Worm (Caenorhabditis elegans) whole organism, early embryonic: ENCODE measurements around the gene adt-2.

Experiments
- F13C5.2 ChIP-seq: sonication (generic microtip); optimal IDR thresholded peaks from 2 replicates; lab custom pipeline; 2017; ENCODE audit warnings: mild to moderate bottlenecking, missing genetic modification characterization, inconsistent platforms, missing compliant biosample characterization
- aly-1 ChIP-seq: sonication (generic microtip); optimal IDR thresholded peaks from 2 replicates; lab custom pipeline; 2016; ENCODE audit warnings: missing genetic modification characterization, missing compliant biosample characterization
- ama-1 ChIP-seq: fragments of 150-350 bp; optimal IDR thresholded peaks from 2 replicates; lab custom pipeline; 2014
- flt-1 ChIP-seq: fragments of 200-800 bp; sonication (Bioruptor generic); IDR thresholded peaks from 2 replicates; pipeline ENCODE4 v1.3.6; 2022; ENCODE audit warnings: missing genetic modification characterization, missing compliant biosample characterization
- scrt-1 ChIP-seq: fragments of 200-800 bp; sonication (Bioruptor generic); IDR thresholded peaks from 2 replicates; pipeline ENCODE4 v1.3.6; 2022; ENCODE audit warnings: missing genetic modification characterization, missing compliant biosample characterization

ce11 chrX:7593931-7594544 lies 8.0 kb downstream of the adt-2 start:
- TF ChIP-seq ama-1 (lab: Kevin White, UChicago) (no peak), scrt-1 (no peak), flt-1 (GFP tag; lab: Robert Waterston, UW) (no peak), aly-1 (tag; lab: Kevin White, UChicago) (no peak), F13C5.2 (tag; lab: Kevin White, UChicago) (no peak)
